Worm (Caenorhabditis elegans): ENCODE data around the gene F40G12.9.

ce11 chrV:14294396-14294795, 11.9 kb downstream of the F40G12.9 start, which contains the start of gene F14D7.9:
- TF ChIP-seq dao-5 (tag; optimal IDR thresholded peaks at IDR 0.05) (no peak), him-1 (tag; optimal IDR thresholded peaks at IDR 0.05) (no peak)
